Fruit fly (Drosophila melanogaster) whole organism, embryonic: Measurements from ENCODE around the gene lectin-37Da.

Experiments
- C15 ChIP-seq: fragments of 200-800 bp; sonication (Bioruptor generic); IDR thresholded peaks from 3 replicates; pipeline ENCODE4 v1.3.6; 2022; ENCODE audit warnings: missing biosample characterization, missing genetic modification characterization
- CG10959 ChIP-seq: fragments of 200-800 bp; sonication (Bioruptor generic); IDR thresholded peaks from 2 replicates; pipeline ENCODE4 v1.3.6; 2022; ENCODE audit warnings: missing biosample characterization, missing genetic modification characterization
- CG11093 ChIP-seq: fragments of 200-800 bp; sonication (Bioruptor generic); IDR thresholded peaks from 3 replicates; pipeline ENCODE4 v1.3.6; 2022; ENCODE audit warnings: missing biosample characterization, missing genetic modification characterization
- CG12659 ChIP-seq: fragments of 200-800 bp; sonication (Bioruptor generic); optimal IDR thresholded peaks from 3 replicates; lab custom pipeline; 2017; ENCODE audit warnings: mild to moderate bottlenecking, missing biosample characterization, missing genetic modification reagents, missing genetic modification characterization
- CG12769 ChIP-seq: fragments of 200-800 bp; sonication (Bioruptor generic); optimal IDR thresholded peaks from 2 replicates; lab custom pipeline; 2019; ENCODE audit warnings: missing biosample characterization, mild to moderate bottlenecking, missing genetic modification characterization, moderate library complexity
- CG13624 ChIP-seq: fragments of 200-800 bp; sonication (Bioruptor generic); optimal IDR thresholded peaks from 2 replicates; lab custom pipeline; 2016; ENCODE audit warnings: missing biosample characterization, missing genetic modification characterization
- CG13775 ChIP-seq: fragments of 200-800 bp; sonication (Bioruptor generic); optimal IDR thresholded peaks from 3 replicates; lab custom pipeline; 2017; ENCODE audit warnings: missing biosample characterization, mild to moderate bottlenecking, missing genetic modification characterization
- CG17328 ChIP-seq: fragments of 200-800 bp; sonication (Bioruptor generic); IDR thresholded peaks from 2 replicates; pipeline ENCODE4 v1.3.6; 2022; ENCODE audit warnings: missing biosample characterization, missing genetic modification characterization
- CG17361 ChIP-seq: fragments of 200-800 bp; sonication (Bioruptor generic); IDR thresholded peaks from 3 replicates; pipeline ENCODE4 v1.3.6; 2022; ENCODE audit warnings: missing biosample characterization, missing genetic modification characterization
- CG17612 ChIP-seq: fragments of 200-800 bp; sonication (Bioruptor generic); IDR thresholded peaks from 2 replicates; pipeline ENCODE4 v1.3.6; 2022; ENCODE audit warnings: missing biosample characterization, missing genetic modification characterization
- CG1792 ChIP-seq: fragments of 200-800 bp; sonication (Bioruptor generic); optimal IDR thresholded peaks from 2 replicates; lab custom pipeline; 2016; ENCODE audit warnings: missing biosample characterization, missing genetic modification characterization
- CG18619 ChIP-seq: fragments of 200-800 bp; sonication (Bioruptor generic); optimal IDR thresholded peaks from 3 replicates; lab custom pipeline; 2017; ENCODE audit warnings: missing biosample characterization, mild to moderate bottlenecking, missing genetic modification characterization
- CG18764 ChIP-seq: fragments of 200-800 bp; sonication (Bioruptor generic); optimal IDR thresholded peaks from 3 replicates; lab custom pipeline; 2016; ENCODE audit warnings: missing biosample characterization, missing genetic modification characterization
- CG2129 ChIP-seq: fragments of 200-800 bp; sonication (Bioruptor generic); IDR thresholded peaks from 2 replicates; pipeline ENCODE4 v1.3.6; 2022; ENCODE audit warnings: missing biosample characterization, missing genetic modification characterization; ENCODE audit not compliant: partially characterized antibody
- CG2875 ChIP-seq: fragments of 200-800 bp; sonication (Bioruptor generic); optimal IDR thresholded peaks from 2 replicates; lab custom pipeline; 2017; ENCODE audit warnings: missing biosample characterization, mild to moderate bottlenecking, missing genetic modification characterization, missing genetic modification reagents
- CG30020 ChIP-seq: fragments of 200-800 bp; optimal IDR thresholded peaks from 2 replicates; lab custom pipeline; 2019; ENCODE audit warnings: missing biosample characterization, mild to moderate bottlenecking, missing genetic modification characterization, moderate library complexity
- CG3407 ChIP-seq: fragments of 200-800 bp; sonication (Bioruptor generic); optimal IDR thresholded peaks from 2 replicates; lab custom pipeline; 2018; ENCODE audit warnings: missing biosample characterization, mild to moderate bottlenecking, missing genetic modification characterization
- CG34376 ChIP-seq: fragments of 200-800 bp; sonication (Bioruptor generic); optimal IDR thresholded peaks from 2 replicates; lab custom pipeline; 2018; ENCODE audit warnings: missing biosample characterization, mild to moderate bottlenecking, missing genetic modification characterization
- CG43689 ChIP-seq: fragments of 200-800 bp; sonication (Bioruptor generic); IDR thresholded peaks from 2 replicates; pipeline ENCODE4 v1.3.6; 2022; ENCODE audit warnings: missing biosample characterization, missing genetic modification characterization
- CG5953 ChIP-seq: fragments of 200-800 bp; sonication (Bioruptor generic); IDR thresholded peaks from 2 replicates; pipeline ENCODE4 v1.3.6; 2022; ENCODE audit warnings: missing biosample characterization, missing genetic modification characterization
- CG6254 ChIP-seq: fragments of 200-800 bp; sonication (Bioruptor generic); optimal IDR thresholded peaks from 3 replicates; lab custom pipeline; 2017; ENCODE audit warnings: mild to moderate bottlenecking, missing biosample characterization, missing genetic modification reagents, missing genetic modification characterization
- CG8281 ChIP-seq: fragments of 200-800 bp; sonication (Bioruptor generic); optimal IDR thresholded peaks from 2 replicates; lab custom pipeline; 2018; ENCODE audit warnings: missing biosample characterization, mild to moderate bottlenecking, missing genetic modification characterization, moderate library complexity
- CG8388 ChIP-seq: fragments of 200-800 bp; sonication (Bioruptor generic); optimal IDR thresholded peaks from 2 replicates; lab custom pipeline; 2019; ENCODE audit warnings: missing biosample characterization, mild to moderate bottlenecking, missing genetic modification characterization, moderate library complexity
- CG8924 ChIP-seq: fragments of 200-800 bp; optimal IDR thresholded peaks from 3 replicates; lab custom pipeline; 2019; ENCODE audit warnings: missing biosample characterization, mild to moderate bottlenecking, missing genetic modification characterization, moderate library complexity
- Doc2 ChIP-seq: fragments of 200-800 bp; sonication (Bioruptor generic); IDR thresholded peaks from 2 replicates; pipeline ENCODE4 v1.3.6; 2022; ENCODE audit warnings: missing biosample characterization, missing genetic modification characterization
- Dref ChIP-seq: fragments of 200-800 bp; sonication (Bioruptor generic); IDR thresholded peaks from 2 replicates; pipeline ENCODE4 v1.3.6; 2022; ENCODE audit warnings: missing biosample characterization, missing genetic modification characterization
- Ets65A ChIP-seq: fragments of 200-800 bp; sonication (Bioruptor generic); peaks from one replicate; lab custom pipeline; 2016; ENCODE audit warnings: missing biosample characterization, missing genetic modification characterization
- Ets97D ChIP-seq: fragments of 200-800 bp; sonication (Bioruptor generic); optimal IDR thresholded peaks from 3 replicates; lab custom pipeline; 2016; ENCODE audit warnings: missing biosample characterization, missing genetic modification characterization
- Gug ChIP-seq: fragments of 200-800 bp; sonication (Bioruptor generic); IDR thresholded peaks from 4 replicates; pipeline ENCODE4 v1.3.6; 2022; ENCODE audit warnings: missing biosample characterization, missing genetic modification characterization
- HLH4C ChIP-seq: fragments of 200-800 bp; sonication (Bioruptor generic); IDR thresholded peaks from 3 replicates; pipeline ENCODE4 v1.3.6; 2022; ENCODE audit warnings: missing biosample characterization, missing genetic modification characterization; ENCODE audit not compliant: partially characterized antibody
- HmgZ ChIP-seq: fragments of 200-800 bp; sonication (Bioruptor generic); optimal IDR thresholded peaks from 2 replicates; lab custom pipeline; 2018; ENCODE audit warnings: missing biosample characterization, mild to moderate bottlenecking, missing genetic modification characterization
- NK7.1 ChIP-seq: fragments of 200-800 bp; sonication (Bioruptor generic); optimal IDR thresholded peaks from 3 replicates; lab custom pipeline; 2016; ENCODE audit warnings: missing biosample characterization, missing genetic modification characterization
- Nf-YB ChIP-seq: fragments of 200-800 bp; sonication (Bioruptor generic); optimal IDR thresholded peaks from 3 replicates; lab custom pipeline; 2019; ENCODE audit warnings: missing biosample characterization, mild to moderate bottlenecking, missing genetic modification characterization, moderate library complexity
- TFAM ChIP-seq: fragments of 200-800 bp; sonication (Bioruptor generic); optimal IDR thresholded peaks from 2 replicates; lab custom pipeline; 2017; ENCODE audit warnings: missing biosample characterization, missing genetic modification characterization, inconsistent platforms
- Xrp1 ChIP-seq: fragments of 200-800 bp; sonication (Bioruptor generic); IDR thresholded peaks from 2 replicates; pipeline ENCODE4 v1.3.6; 2022; ENCODE audit warnings: missing biosample characterization, missing genetic modification characterization
- abd-A ChIP-seq: fragments of 200-800 bp; sonication (Bioruptor generic); optimal IDR thresholded peaks from 3 replicates; lab custom pipeline; 2019; ENCODE audit warnings: missing biosample characterization, mild to moderate bottlenecking, missing genetic modification characterization, moderate library complexity
- chinmo ChIP-seq: fragments of 200-800 bp; sonication (Bioruptor generic); IDR thresholded peaks from 4 replicates; pipeline ENCODE4 v1.3.6; 2022; ENCODE audit warnings: missing biosample characterization, missing genetic modification characterization; ENCODE audit not compliant: partially characterized antibody
- en ChIP-seq: fragments of 200-800 bp; sonication (Bioruptor generic); optimal IDR thresholded peaks from 2 replicates; lab custom pipeline; 2016; ENCODE audit warnings: missing biosample characterization, missing genetic modification characterization
- grau ChIP-seq: fragments of 200-800 bp; optimal IDR thresholded peaks from 3 replicates; lab custom pipeline; 2019; ENCODE audit warnings: missing biosample characterization, mild to moderate bottlenecking, missing genetic modification characterization, moderate library complexity
- klu ChIP-seq: fragments of 200-800 bp; sonication (Bioruptor generic); IDR thresholded peaks from 2 replicates; pipeline ENCODE4 v1.3.6; 2022; ENCODE audit warnings: missing biosample characterization, missing genetic modification characterization
- mam ChIP-seq: fragments of 200-800 bp; sonication (Bioruptor generic); optimal IDR thresholded peaks from 3 replicates; lab custom pipeline; 2016; ENCODE audit warnings: missing biosample characterization, missing genetic modification characterization
- pb ChIP-seq: fragments of 200-800 bp; sonication (Bioruptor generic); optimal IDR thresholded peaks from 3 replicates; lab custom pipeline; 2016; ENCODE audit warnings: missing biosample characterization, missing genetic modification characterization
- pita ChIP-seq: fragments of 200-800 bp; sonication (Bioruptor generic); optimal IDR thresholded peaks from 2 replicates; lab custom pipeline; 2017; ENCODE audit warnings: missing biosample characterization, mild to moderate bottlenecking, missing genetic modification characterization
- scrt ChIP-seq: fragments of 200-800 bp; sonication (Bioruptor generic); optimal IDR thresholded peaks from 2 replicates; lab custom pipeline; 2018; ENCODE audit warnings: missing biosample characterization, mild to moderate bottlenecking, missing genetic modification characterization, moderate library complexity
- sens-2 ChIP-seq: fragments of 200-800 bp; sonication (Bioruptor generic); IDR thresholded peaks from 2 replicates; pipeline ENCODE4 v1.3.6; 2022; ENCODE audit warnings: missing biosample characterization, missing genetic modification characterization
- sr ChIP-seq: fragments of 200-800 bp; sonication (Bioruptor generic); IDR thresholded peaks from 3 replicates; pipeline ENCODE4 v1.3.6; 2022; ENCODE audit warnings: missing biosample characterization, missing genetic modification characterization
- tio ChIP-seq: fragments of 200-800 bp; sonication (Bioruptor generic); optimal IDR thresholded peaks from 2 replicates; lab custom pipeline; 2017; ENCODE audit warnings: missing biosample characterization, missing genetic modification characterization, inconsistent platforms
- tll ChIP-seq, 2 experiments: fragments of 200-800 bp in 1 of 2; fragments of >200 bp in 1 of 2; sonication (Bioruptor generic) in 1 of 2; optimal IDR thresholded peaks; 2 replicates each; lab custom pipeline; 2017 to 2019; ENCODE audit warnings: missing biosample characterization in 2 of 2, missing genetic modification characterization in 2 of 2, mild to moderate bottlenecking in 1 of 2, moderate library complexity in 1 of 2

The lectin-37Da gene

DNA sequence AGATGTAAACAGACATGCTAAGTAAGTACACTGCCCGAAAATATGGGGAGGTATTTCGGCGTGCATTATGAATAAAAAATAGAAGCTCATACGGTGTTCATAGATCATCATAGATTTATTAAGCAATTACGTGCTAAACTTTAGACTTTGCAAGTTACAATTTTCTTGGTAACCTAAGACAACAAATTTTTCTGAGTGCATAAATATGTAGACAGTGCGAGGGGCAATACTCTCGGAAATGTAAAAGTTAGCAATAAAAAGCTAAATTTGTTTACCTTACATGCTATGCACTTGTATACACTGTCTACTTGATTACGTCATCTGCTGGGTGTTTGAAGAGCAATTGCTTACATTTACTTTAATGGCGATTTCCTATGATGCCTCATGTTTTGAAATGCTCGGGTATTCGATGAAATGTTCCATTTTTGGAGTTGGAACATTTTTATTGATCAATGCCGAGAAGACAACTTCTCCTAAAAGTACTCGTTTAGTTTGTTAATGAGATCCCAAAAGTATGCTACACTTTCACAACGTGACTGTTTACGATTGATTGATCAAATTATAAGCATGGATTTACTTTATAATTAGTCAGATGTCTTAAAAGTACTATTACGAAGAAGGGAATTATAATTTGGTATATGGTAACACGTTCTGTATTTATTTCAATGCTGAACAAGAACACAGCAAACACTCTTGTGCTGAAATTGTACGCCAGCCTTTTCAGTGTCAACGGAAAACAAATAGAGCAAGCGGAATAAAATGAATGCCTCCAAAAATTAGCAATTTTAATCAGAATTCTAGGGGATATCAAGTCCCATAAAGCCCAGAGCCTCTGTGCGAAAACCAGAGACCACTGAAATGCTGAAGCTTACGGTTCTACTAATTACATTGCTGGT is 1.3 kb upstream of the lectin-37Da start, which contains the start of gene Lectin-galC1 (continued):
- TF ChIP-seq Doc2 (GFP tag; lab: Robert Waterston, UW) = no peak
- TF ChIP-seq C15 (GFP tag; lab: Robert Waterston, UW) = peak; percentile 36; the same call in 1 of the 3 replicates
- peak; percentile 76; the same call in 2 of the 3 replicates for TF ChIP-seq CG11093 (GFP tag; lab: Robert Waterston, UW)
- peak; percentile 81 for TF ChIP-seq CG6254
- TF ChIP-seq Ets65A (GFP tag; lab: Kevin White, UChicago) = peak; percentile 96
- TF ChIP-seq Gug (GFP tag; lab: Robert Waterston, UW) = peak; percentile 73; the same call in 3 of the 4 replicates
- no peak for TF ChIP-seq tll (GFP tag; optimal IDR thresholded peaks at IDR 0.05; lab: Kevin White, UChicago)
- TF ChIP-seq abd-A (tag; lab: Kevin White, UChicago) = peak; percentile 18
- TF ChIP-seq Ets97D = peak; percentile 56
- TF ChIP-seq HmgZ (tag; lab: Kevin White, UChicago) = peak; percentile 55
- peak; percentile 79 for TF ChIP-seq sr (GFP tag; lab: Robert Waterston, UW)
- no peak for TF ChIP-seq HLH4C (GFP tag; lab: Robert Waterston, UW)
- no peak for TF ChIP-seq CG8281
- TF ChIP-seq en (GFP tag; lab: Kevin White, UChicago) = peak; percentile 87
- TF ChIP-seq pita (GFP tag; lab: Kevin White, UChicago) = no peak
- peak; percentile 58 for TF ChIP-seq CG43689
- peak; percentile 84 for TF ChIP-seq CG17361 (GFP tag; lab: Robert Waterston, UW)
- TF ChIP-seq CG2129 = no peak
- TF ChIP-seq pb = peak; percentile 70
- peak; percentile 85 for TF ChIP-seq grau (tag; lab: Kevin White, UChicago)
- TF ChIP-seq CG12659 = peak; percentile 77
- TF ChIP-seq Nf-YB (GFP tag; lab: Kevin White, UChicago) = peak; percentile 69
- TF ChIP-seq CG34376 (GFP tag; lab: Kevin White, UChicago) = no peak
- TF ChIP-seq sens-2 (GFP tag; lab: Robert Waterston, UW) = peak; percentile 78
- peak; percentile 82 for TF ChIP-seq CG10959 (GFP tag; lab: Robert Waterston, UW)
- TF ChIP-seq CG3407 (GFP tag; lab: Kevin White, UChicago) = peak; percentile 87
- peak; percentile 82 for TF ChIP-seq CG13624 (GFP tag; lab: Kevin White, UChicago)
- TF ChIP-seq CG1792 (GFP tag; lab: Kevin White, UChicago) = peak; percentile 82
- peak; percentile 46 for TF ChIP-seq CG30020
- peak; percentile 72 for TF ChIP-seq scrt (GFP tag; lab: Kevin White, UChicago)
- 0 out of 4 replicates have a peak, but pooled peaks have one; percentile 47 for TF ChIP-seq chinmo
- TF ChIP-seq CG5953 (GFP tag; lab: Robert Waterston, UW) = peak; percentile 76
- peak; percentile 91 for TF ChIP-seq CG17328 (GFP tag; lab: Robert Waterston, UW)
- TF ChIP-seq CG18764 (GFP tag; lab: Kevin White, UChicago) = peak; percentile 78
- TF ChIP-seq Xrp1 (GFP tag; lab: Robert Waterston, UW) = peak; percentile 92
- TF ChIP-seq klu = peak; percentile 36; the same call in 1 of the 2 replicates
- TF ChIP-seq CG13775 (GFP tag; lab: Kevin White, UChicago) = peak; percentile 80
- TF ChIP-seq CG8388 (GFP tag; lab: Kevin White, UChicago) = peak; percentile 87
- TF ChIP-seq tio = peak; percentile 82
- TF ChIP-seq CG17612 = peak; percentile 14; the same call in 1 of the 2 replicates
- TF ChIP-seq CG2875 (GFP tag; lab: Kevin White, UChicago) = peak; percentile 86
- TF ChIP-seq CG18619 (GFP tag; lab: Kevin White, UChicago) = peak; percentile 84
- TF ChIP-seq CG12769 (tag; lab: Kevin White, UChicago) = peak; percentile 73
- peak; percentile 79 for TF ChIP-seq NK7.1
- TF ChIP-seq TFAM (GFP tag; lab: Kevin White, UChicago) = no peak
- no peak for TF ChIP-seq Dref (GFP tag; lab: Robert Waterston, UW)
- TF ChIP-seq CG8924 (tag; lab: Kevin White, UChicago) = peak; percentile 92
- TF ChIP-seq mam (GFP tag; lab: Kevin White, UChicago) = peak; percentile 70
